Worm (Caenorhabditis elegans) whole organism, L1 larva: Measurements from ENCODE around the gene sms-3.

Experiments
- F16B12.6 ChIP-seq: fragments of 150-350 bp; optimal IDR thresholded peaks from 2 replicates; lab custom pipeline; 2014; ENCODE audit warnings: missing biosample characterization, missing genetic modification characterization
- Y116A8C.19 ChIP-seq: sonication (generic microtip); optimal IDR thresholded peaks from 2 replicates; lab custom pipeline; 2016; ENCODE audit warnings: missing compliant biosample characterization, missing genetic modification characterization, borderline replicate concordance
- alr-1 ChIP-seq: fragments of 200-800 bp; sonication (Bioruptor generic); optimal IDR thresholded peaks from 2 replicates; lab custom pipeline; 2018; ENCODE audit warnings: borderline replicate concordance, mild to moderate bottlenecking, missing genetic modification characterization, missing compliant biosample characterization
- blmp-1 ChIP-seq: fragments of 150-350 bp; optimal IDR thresholded peaks from 2 replicates; lab custom pipeline; 2014; ENCODE audit warnings: missing biosample characterization, missing genetic modification characterization
- ceh-63 ChIP-seq: fragments of 200-800 bp; sonication (Bioruptor generic); optimal IDR thresholded peaks from 2 replicates; lab custom pipeline; 2018; ENCODE audit warnings: mild to moderate bottlenecking, missing genetic modification characterization, missing compliant biosample characterization
- ceh-88 ChIP-seq: fragments of 200-800 bp; sonication (Bioruptor generic); IDR thresholded peaks from 2 replicates; pipeline ENCODE4 v1.3.6; 2022; ENCODE audit warnings: missing genetic modification characterization, missing compliant biosample characterization
- ces-1 ChIP-seq: fragments of 150-350 bp; optimal IDR thresholded peaks from 2 replicates; lab custom pipeline; 2014; ENCODE audit warnings: missing biosample characterization, missing genetic modification reagents, missing genetic modification characterization
- dsc-1 ChIP-seq: sonication (generic microtip); optimal IDR thresholded peaks from 2 replicates; lab custom pipeline; 2016; ENCODE audit warnings: mild to moderate bottlenecking, missing genetic modification characterization, missing compliant biosample characterization
- efl-1 ChIP-seq, 4 experiments: fragments of 150-350 bp; optimal IDR thresholded peaks in 3 of 4; peaks in 1 of 4; 1 replicate in 1 of 4; 2 replicates in 3 of 4; lab custom pipeline; 2014; ENCODE audit warnings: missing biosample characterization in 2 of 4, missing genetic modification characterization in 2 of 4, missing genetic modification reagents in 2 of 4
- egl-13 ChIP-seq: sonication (generic microtip); optimal IDR thresholded peaks from 2 replicates; lab custom pipeline; 2016; ENCODE audit warnings: missing genotype, missing genetic modification reagents, missing genetic modification characterization, missing compliant biosample characterization
- egl-27 ChIP-seq, 2 experiments: fragments of 150-350 bp in 1 of 2; sonication (generic microtip); optimal IDR thresholded peaks; 3 replicates each; lab custom pipeline; 2017 to 2018; ENCODE audit warnings: missing biosample characterization in 2 of 2, missing genetic modification characterization in 2 of 2, missing genetic modification reagents in 2 of 2
- elt-2 ChIP-seq: sonication (generic microtip); optimal IDR thresholded peaks from 2 replicates; lab custom pipeline; 2016; ENCODE audit warnings: missing genetic modification characterization, mild to moderate bottlenecking, inconsistent platforms, missing compliant biosample characterization, missing genetic modification reagents
- fkh-4 ChIP-seq: sonication (generic microtip); optimal IDR thresholded peaks from 2 replicates; lab custom pipeline; 2016; ENCODE audit warnings: missing compliant biosample characterization, missing genetic modification characterization, borderline replicate concordance
- fkh-8 ChIP-seq: sonication (generic microtip); optimal IDR thresholded peaks from 2 replicates; lab custom pipeline; 2016; ENCODE audit warnings: mild to moderate bottlenecking, missing genetic modification characterization, missing compliant biosample characterization
- hlh-4 ChIP-seq: sonication (generic microtip); optimal IDR thresholded peaks from 2 replicates; lab custom pipeline; 2016; ENCODE audit warnings: mild to moderate bottlenecking, missing genetic modification characterization, missing compliant biosample characterization
- lin-14 ChIP-seq: fragments of 200-800 bp; sonication (Bioruptor generic); optimal IDR thresholded peaks from 2 replicates; lab custom pipeline; 2018; ENCODE audit warnings: mild to moderate bottlenecking, missing genetic modification characterization, moderate library complexity, missing compliant biosample characterization
- lin-35 ChIP-seq, 2 experiments: fragments of 150-350 bp; optimal IDR thresholded peaks; 2 replicates each; lab custom pipeline; 2014; ENCODE audit warnings: missing biosample characterization in 2 of 2, missing genetic modification characterization in 2 of 2, missing genetic modification reagents in 2 of 2
- lin-39 ChIP-seq: fragments of 150-350 bp; optimal IDR thresholded peaks from 2 replicates; lab custom pipeline; 2014; ENCODE audit warnings: missing biosample characterization, missing genetic modification reagents, missing genetic modification characterization
- mab-9 ChIP-seq: fragments of 200-800 bp; sonication (Bioruptor generic); IDR thresholded peaks from 2 replicates; pipeline ENCODE4 v1.3.6; 2022; ENCODE audit warnings: missing genetic modification reagents, missing genetic modification characterization, missing compliant biosample characterization
- mep-1 ChIP-seq: fragments of 150-350 bp; optimal IDR thresholded peaks from 2 replicates; lab custom pipeline; 2014; ENCODE audit warnings: missing biosample characterization, missing genetic modification characterization
- nhr-12 ChIP-seq: sonication (generic microtip); optimal IDR thresholded peaks from 2 replicates; lab custom pipeline; 2017; ENCODE audit warnings: missing biosample characterization, missing genetic modification characterization
- nhr-19 ChIP-seq: fragments of 200-800 bp; sonication (Bioruptor generic); conservative IDR thresholded peaks from 2 replicates; pipeline ENCODE4 v1.3.6; 2022; ENCODE audit warnings: missing genetic modification characterization, missing compliant biosample characterization
- nhr-20 ChIP-seq: sonication (generic microtip); optimal IDR thresholded peaks from 2 replicates; lab custom pipeline; 2016; ENCODE audit warnings: mild to moderate bottlenecking, missing genetic modification characterization, missing compliant biosample characterization
- nhr-237 ChIP-seq: fragments of 150-350 bp; optimal IDR thresholded peaks from 2 replicates; lab custom pipeline; 2014; ENCODE audit warnings: missing biosample characterization, missing genetic modification characterization
- nhr-28 ChIP-seq: fragments of 150-350 bp; optimal IDR thresholded peaks from 2 replicates; lab custom pipeline; 2014; ENCODE audit warnings: missing biosample characterization, missing genetic modification characterization
- nhr-47 ChIP-seq: sonication (generic microtip); optimal IDR thresholded peaks from 2 replicates; lab custom pipeline; 2016; ENCODE audit warnings: mild to moderate bottlenecking, missing genetic modification characterization, moderate library complexity, missing compliant biosample characterization
- nhr-84 ChIP-seq: sonication (generic microtip); optimal IDR thresholded peaks from 2 replicates; lab custom pipeline; 2017; ENCODE audit warnings: missing biosample characterization, missing genetic modification characterization
- nhr-85 ChIP-seq: sonication (generic microtip); peaks from one replicate; lab custom pipeline; 2016; ENCODE audit warnings: missing genetic modification characterization, inconsistent platforms, missing compliant biosample characterization
- nhr-90 ChIP-seq: sonication (generic microtip); optimal IDR thresholded peaks from 2 replicates; lab custom pipeline; 2016; ENCODE audit warnings: mild to moderate bottlenecking, missing genetic modification characterization, missing compliant biosample characterization; ENCODE audit not compliant: poor library complexity
- pag-3 ChIP-seq: sonication (generic microtip); optimal IDR thresholded peaks from 2 replicates; lab custom pipeline; 2017; ENCODE audit warnings: missing genetic modification characterization, mild to moderate bottlenecking, missing compliant biosample characterization, antibody characterized with exemption, borderline replicate concordance; ENCODE audit not compliant: insufficient read depth
- pax-3 ChIP-seq: fragments of 200-800 bp; sonication (Bioruptor generic); optimal IDR thresholded peaks from 2 replicates; lab custom pipeline; 2018; ENCODE audit warnings: mild to moderate bottlenecking, missing genetic modification characterization, moderate library complexity, missing compliant biosample characterization
- pqm-1 ChIP-seq: sonication (generic microtip); optimal IDR thresholded peaks from 3 replicates; lab custom pipeline; 2017; ENCODE audit warnings: missing biosample characterization, missing genetic modification characterization
- skn-1 ChIP-seq: fragments of 150-350 bp; optimal IDR thresholded peaks from 2 replicates; lab custom pipeline; 2014; ENCODE audit warnings: missing biosample characterization, missing genetic modification characterization
- snpc-4 ChIP-seq: fragments of 150-350 bp; optimal IDR thresholded peaks from 2 replicates; lab custom pipeline; 2014; ENCODE audit warnings: missing biosample characterization, missing genetic modification characterization
- sox-4 ChIP-seq: sonication (generic microtip); optimal IDR thresholded peaks from 2 replicates; lab custom pipeline; 2016; ENCODE audit warnings: missing genetic modification characterization, missing compliant biosample characterization
- sptf-1 ChIP-seq: fragments of 150-350 bp; optimal IDR thresholded peaks from 2 replicates; lab custom pipeline; 2014; ENCODE audit warnings: missing biosample characterization, missing genetic modification characterization
- tbx-2 ChIP-seq: sonication (generic microtip); optimal IDR thresholded peaks from 2 replicates; lab custom pipeline; 2016; ENCODE audit warnings: missing genetic modification characterization, missing compliant biosample characterization
- tlp-1 ChIP-seq: fragments of 150-350 bp; optimal IDR thresholded peaks from 2 replicates; lab custom pipeline; 2014; ENCODE audit warnings: missing biosample characterization, missing genetic modification characterization
- unc-130 ChIP-seq: fragments of 150-350 bp; optimal IDR thresholded peaks from 2 replicates; lab custom pipeline; 2017; ENCODE audit warnings: missing biosample characterization, missing genetic modification characterization, inconsistent platforms
- vab-15 ChIP-seq: sonication (generic microtip); optimal IDR thresholded peaks from 2 replicates; lab custom pipeline; 2017; ENCODE audit warnings: missing genotype, mild to moderate bottlenecking, missing genetic modification characterization, missing compliant biosample characterization
- xbp-1 ChIP-seq: sonication (generic microtip); optimal IDR thresholded peaks from 2 replicates; lab custom pipeline; 2016; ENCODE audit warnings: missing genetic modification characterization, missing compliant biosample characterization
- ztf-11 ChIP-seq, 2 experiments: sonication (generic microtip); optimal IDR thresholded peaks; 2 replicates each; lab custom pipeline; 2016 to 2017; ENCODE audit warnings: missing genetic modification characterization in 2 of 2, missing biosample characterization in 1 of 2, missing compliant biosample characterization in 1 of 2
- ztf-4 ChIP-seq: fragments of 150-350 bp; optimal IDR thresholded peaks from 2 replicates; lab custom pipeline; 2014; ENCODE audit warnings: missing biosample characterization, missing genetic modification characterization

The sms-3 gene

DNA sequence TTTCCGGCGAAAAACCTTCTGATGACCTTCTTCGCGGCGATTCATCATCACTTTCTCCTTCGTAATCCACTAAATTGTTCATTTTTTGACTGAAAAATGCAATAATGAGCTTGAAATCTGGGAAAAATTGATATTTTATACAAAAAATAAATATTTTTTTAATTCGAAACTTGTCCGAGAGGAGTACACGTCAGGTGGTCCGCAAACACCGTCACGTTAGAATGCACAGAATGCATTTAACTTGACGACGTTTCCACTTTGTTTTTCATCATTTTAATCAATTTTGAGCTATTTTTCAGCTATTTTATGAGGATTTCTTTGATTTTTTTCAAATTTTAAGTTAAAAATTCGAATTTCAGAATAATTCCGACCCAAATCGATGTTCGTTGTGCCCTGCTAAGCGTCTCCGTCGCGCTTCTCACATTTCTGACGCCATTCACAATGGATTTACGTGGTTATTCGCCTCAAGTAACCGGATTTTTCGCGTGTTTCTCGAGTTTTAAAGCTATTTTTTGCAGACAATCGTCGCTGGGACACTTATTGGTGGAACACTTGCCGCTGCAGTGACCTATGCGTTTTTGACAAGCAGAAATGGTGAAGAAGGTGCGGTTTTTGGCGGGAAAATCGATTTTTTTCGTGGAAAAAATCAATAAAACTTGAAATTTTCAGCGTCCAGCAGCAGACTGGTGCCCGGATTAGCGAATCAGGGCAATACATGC is 42.3 kb downstream of the sms-3 start, which contains the start of the genes eelo-1 and Y67D2.2 (continued):
- 0 out of 2 replicates have a peak, but pooled peaks have one; percentile 12 for TF ChIP-seq mab-9
- no peak for TF ChIP-seq vab-15
- no peak for TF ChIP-seq nhr-237 (tag; lab: Kevin White, UChicago)
- TF ChIP-seq tlp-1 = no peak
- TF ChIP-seq snpc-4 = peak; percentile 35
- TF ChIP-seq egl-13 (tag; lab: Kevin White, UChicago) = peak; percentile 51
- TF ChIP-seq skn-1 = peak; percentile 24
- no peak for TF ChIP-seq pag-3

DNA sequence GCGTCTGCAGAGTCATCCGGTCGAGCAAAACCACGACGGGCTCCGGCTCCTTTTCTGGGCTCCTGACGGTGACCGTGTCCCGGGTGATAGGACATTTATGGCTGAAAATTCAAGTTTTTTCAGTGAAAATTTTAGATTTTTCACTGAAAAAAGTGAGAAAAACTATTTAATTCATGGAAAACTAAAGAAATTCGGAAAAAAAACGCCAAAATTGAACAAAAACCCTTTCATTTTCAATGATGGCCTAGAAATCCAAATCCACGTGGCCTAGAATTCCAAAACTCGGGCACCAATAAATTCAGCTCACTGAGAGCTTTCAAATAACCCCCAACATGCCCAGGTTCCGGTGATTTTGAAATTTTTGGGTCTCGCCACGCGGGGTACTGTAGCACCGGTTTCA is 46.6 kb downstream of the sms-3 start, which contains the start of gene ddx-35:
ddx-35 (minus strand) TSS at position 101 of the 400 bp plus-strand sequence.
- no peak for TF ChIP-seq pqm-1 (tag; lab: Kevin White, UChicago)
- TF ChIP-seq F16B12.6 (tag; lab: Kevin White, UChicago) = no peak
- no peak for TF ChIP-seq sox-4 (tag; lab: Kevin White, UChicago)
- no peak for TF ChIP-seq ztf-4 (tag; lab: Kevin White, UChicago)
- no peak for TF ChIP-seq ztf-11 (tag; optimal IDR thresholded peaks at IDR 0.05; lab: Kevin White, UChicago)
- no peak for TF ChIP-seq dsc-1 (tag; lab: Kevin White, UChicago)
- no peak for TF ChIP-seq fkh-4
- TF ChIP-seq mep-1 (tag; lab: Kevin White, UChicago) = no peak
- no peak for TF ChIP-seq nhr-28 (tag; lab: Kevin White, UChicago)

DNA sequence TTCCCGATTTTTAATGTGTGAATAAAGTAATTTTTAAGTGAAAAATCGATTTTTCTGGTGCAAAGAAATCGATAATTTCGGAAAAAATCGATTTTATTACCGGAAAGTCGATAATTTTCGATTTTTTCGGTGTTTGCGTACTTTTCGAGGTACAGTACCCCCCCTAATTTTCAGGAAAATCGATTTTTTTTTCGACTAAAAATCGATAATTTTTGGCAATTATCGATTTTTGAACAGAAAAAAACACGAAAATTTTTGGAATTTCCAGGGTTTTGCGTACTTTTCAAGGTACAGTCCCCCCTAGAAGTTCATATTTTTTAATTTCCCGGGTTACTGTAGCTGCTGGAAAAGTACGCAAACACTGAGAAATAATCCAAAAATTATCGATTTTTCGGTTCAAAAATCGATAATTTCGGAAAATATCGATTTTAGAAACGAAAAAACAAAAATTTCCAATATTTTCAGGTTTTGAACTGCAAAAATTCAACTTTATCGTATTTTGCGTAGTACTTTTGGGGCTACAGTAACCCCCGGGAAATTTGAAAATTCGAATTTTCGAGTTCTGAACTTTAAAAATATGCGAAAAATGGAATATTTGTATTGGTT is 57.4 kb downstream of the sms-3 start:
- TF ChIP-seq fkh-4 = no peak
- TF ChIP-seq blmp-1 (tag; lab: Kevin White, UChicago) = no peak
- no peak for TF ChIP-seq nhr-90 (tag; lab: Kevin White, UChicago)
- no peak for TF ChIP-seq egl-13 (tag; lab: Kevin White, UChicago)
- no peak for TF ChIP-seq nhr-28 (tag; lab: Kevin White, UChicago)

DNA sequence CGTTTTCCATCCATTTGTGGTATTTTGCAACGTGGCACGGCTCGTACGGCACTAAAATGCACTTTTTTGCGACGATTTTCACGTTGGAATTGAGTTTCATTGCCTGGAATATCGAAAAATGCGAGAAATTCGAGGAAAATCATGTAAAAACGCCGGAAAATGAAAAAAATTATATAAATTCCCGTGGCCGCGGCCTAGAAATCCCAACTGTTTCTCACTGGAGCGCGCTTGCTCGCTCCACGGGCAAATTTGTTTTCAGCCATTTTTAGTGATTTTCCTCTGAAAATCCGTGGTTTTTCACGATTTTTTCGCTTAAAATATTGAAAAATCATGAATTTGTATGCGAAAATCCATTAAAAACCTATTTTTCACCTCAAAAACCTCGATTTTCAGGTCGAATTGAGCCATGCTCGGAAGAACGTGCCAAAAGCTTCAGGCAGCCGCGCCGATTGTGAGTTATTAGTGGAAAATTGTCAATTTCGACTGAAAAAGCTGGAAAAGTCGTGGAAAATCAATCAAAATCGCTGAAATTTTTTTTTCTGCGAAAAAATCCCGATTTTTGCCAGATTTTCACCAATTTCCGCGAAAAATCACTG is 60.7 kb downstream of the sms-3 start, which contains the start of the genes Y67D2.5 and cisd-3.2:
Y67D2.5 (minus strand) TSS at position 145 of the 596 bp plus-strand sequence.
cisd-3.2 (plus strand) TSS at position 394 of the 596 bp plus-strand sequence.
- peak; percentile 20 for TF ChIP-seq pax-3 (tag; lab: Kevin White, UChicago)
- TF ChIP-seq unc-130 (tag; lab: Kevin White, UChicago) = no peak
- peak; percentile 65 for TF ChIP-seq nhr-85 (tag; lab: Kevin White, UChicago)
- TF ChIP-seq sptf-1 (tag; lab: Kevin White, UChicago) = no peak
- TF ChIP-seq nhr-28 (tag; lab: Kevin White, UChicago) = no peak
- peak; percentile 43 for TF ChIP-seq xbp-1 (tag; lab: Kevin White, UChicago)
- TF ChIP-seq alr-1 = no peak
- TF ChIP-seq pag-3 = no peak
- TF ChIP-seq dsc-1 (tag; lab: Kevin White, UChicago) = peak; percentile 43
- peak; percentile 56 for TF ChIP-seq mep-1 (tag; lab: Kevin White, UChicago)
- peak; percentile 25 to 40 for TF ChIP-seq lin-35 (GFP tag; optimal IDR thresholded peaks at IDR 0.05; lab: Kevin White, UChicago)
- TF ChIP-seq nhr-12 (tag; lab: Kevin White, UChicago) = no peak
- no peak for TF ChIP-seq elt-2
- no peak for TF ChIP-seq ceh-63 (GFP tag; lab: Kevin White, UChicago)
- no peak for TF ChIP-seq ces-1 (GFP tag; lab: Kevin White, UChicago)
- peak; percentile 57 for TF ChIP-seq fkh-8 (tag; lab: Kevin White, UChicago)
- TF ChIP-seq egl-27 (tag; optimal IDR thresholded peaks at IDR 0.05; lab: Kevin White, UChicago) = no peak
- TF ChIP-seq pqm-1 (tag; lab: Kevin White, UChicago) = no peak
- TF ChIP-seq nhr-47 = no peak
- no peak for TF ChIP-seq lin-39 (tag; lab: Kevin White, UChicago)
- TF ChIP-seq F16B12.6 (tag; lab: Kevin White, UChicago) = peak; percentile 25
- TF ChIP-seq lin-14 (GFP tag; lab: Kevin White, UChicago) = peak; percentile 44
- no peak for TF ChIP-seq ceh-88
- TF ChIP-seq hlh-4 (tag; lab: Kevin White, UChicago) = no peak
- no peak; the same call in 1 of the 2 replicates for TF ChIP-seq nhr-19 (GFP tag; lab: Robert Waterston, UW)
- peak; percentile 43 for TF ChIP-seq tbx-2 (tag; lab: Kevin White, UChicago)
- TF ChIP-seq efl-1 (optimal IDR thresholded peaks at IDR 0.05; lab: Kevin White, UChicago) = peak; percentile 19 to 56
- TF ChIP-seq efl-1 (GFP tag; optimal IDR thresholded peaks at IDR 0.05 in 1 of 2; lab: Kevin White, UChicago) = peak; percentile 61 to 93
- no peak for TF ChIP-seq nhr-84 (tag; lab: Kevin White, UChicago)
- no peak for TF ChIP-seq Y116A8C.19
- no peak for TF ChIP-seq nhr-20 (tag; lab: Kevin White, UChicago)
